Worm (Caenorhabditis elegans): ENCODE results near the gene ncx-7.

DNA sequence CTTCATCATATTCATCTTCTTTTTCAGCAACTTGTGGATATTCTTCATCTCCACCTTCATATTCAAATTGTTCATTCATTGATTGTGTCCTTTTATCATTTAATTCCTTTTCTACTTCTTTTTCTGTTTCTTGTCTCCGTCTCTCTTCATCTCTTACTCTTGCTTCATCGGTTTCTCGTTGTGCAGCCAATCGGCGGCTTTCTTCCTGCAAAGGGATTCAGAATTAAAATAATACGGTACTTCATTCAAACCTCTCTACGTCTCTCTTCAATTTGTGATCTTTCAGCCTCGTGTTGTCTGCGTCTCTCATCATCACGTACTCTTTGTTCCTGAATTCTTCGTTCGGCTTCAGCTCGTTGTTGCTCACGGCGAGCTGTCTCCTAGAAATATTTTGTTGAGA is 20.6 kb upstream of the ncx-7 start:
- TF ChIP-seq elt-3 (tag; optimal IDR thresholded peaks at IDR 0.05) = no peak
- no peak for TF ChIP-seq ceh-83 (GFP tag; optimal IDR thresholded peaks at IDR 0.05)
- peak; percentile 41 for TF ChIP-seq lsy-2 (tag; optimal IDR thresholded peaks at IDR 0.05)
- no peak for TF ChIP-seq unc-62 (GFP tag; optimal IDR thresholded peaks at IDR 0.05)
- no peak for TF ChIP-seq snpc-4 (tag; optimal IDR thresholded peaks at IDR 0.05)
- TF ChIP-seq pha-4 (tag; optimal IDR thresholded peaks at IDR 0.05) = no peak
- no peak for TF ChIP-seq hlh-1 (tag; optimal IDR thresholded peaks at IDR 0.05)
- TF ChIP-seq unc-39 (tag; optimal IDR thresholded peaks at IDR 0.05) = no peak
- TF ChIP-seq nhr-12 (tag; optimal IDR thresholded peaks at IDR 0.05) = no peak
- no peak for TF ChIP-seq blmp-1 (tag; optimal IDR thresholded peaks at IDR 0.05)
- TF ChIP-seq mep-1 (tag; optimal IDR thresholded peaks at IDR 0.05) = no peak
- no peak for TF ChIP-seq ztf-11 (tag; optimal IDR thresholded peaks at IDR 0.05)
- TF ChIP-seq bed-3 (GFP tag; optimal IDR thresholded peaks at IDR 0.05) = no peak

All from whole organism, mixed stage, embryonic.